Worm (Caenorhabditis elegans) whole organism, L4 larva: ENCODE results near the gene C24H11.1.

Experiments used
- hlh-30 ChIP-seq: sonication (generic microtip); optimal IDR thresholded peaks from 2 replicates; lab custom pipeline; 2017; ENCODE audit warnings: antibody characterized with exemption, mild to moderate bottlenecking, missing genetic modification characterization, missing compliant biosample characterization; ENCODE audit not compliant: insufficient read depth
- lin-39 ChIP-seq: fragments of 150-350 bp; optimal IDR thresholded peaks from 2 replicates; lab custom pipeline; 2014; ENCODE audit warnings: missing biosample characterization, missing genetic modification reagents, missing genetic modification characterization
- lir-3 ChIP-seq: sonication (generic microtip); optimal IDR thresholded peaks from 2 replicates; lab custom pipeline; 2016; ENCODE audit warnings: mild to moderate bottlenecking, missing genetic modification characterization, missing compliant biosample characterization
- mdl-1 ChIP-seq, 2 experiments: fragments of 150-350 bp in 1 of 2; sonication (generic microtip) in 1 of 2; optimal IDR thresholded peaks; 2 replicates each; lab custom pipeline; 2014 to 2017; ENCODE audit warnings: missing biosample characterization in 2 of 2, missing genetic modification characterization in 2 of 2
- nhr-77 ChIP-seq: fragments of 150-350 bp; optimal IDR thresholded peaks from 2 replicates; lab custom pipeline; 2014; ENCODE audit warnings: missing biosample characterization, missing genetic modification characterization
- unc-62 ChIP-seq, 3 experiments: fragments of 150-350 bp in 1 of 3; sonication (generic microtip); optimal IDR thresholded peaks in 2 of 3; peaks in 1 of 3; 1 replicate in 1 of 3; 2 replicates in 2 of 3; lab custom pipeline; 2014 to 2017; ENCODE audit warnings: missing biosample characterization in 3 of 3, missing genetic modification characterization in 3 of 3, missing genetic modification reagents in 3 of 3, missing genotype in 1 of 3

- TF ChIP-seq hlh-30 (tag; lab: Kevin White, UChicago) (no peak), lir-3 (tag; lab: Kevin White, UChicago) (no peak), lin-39 (tag; lab: Kevin White, UChicago) (no peak), unc-62 (GFP tag; optimal IDR thresholded peaks at IDR 0.05 in 1 of 2; lab: Kevin White, UChicago) (no peak), unc-62 (tag; optimal IDR thresholded peaks at IDR 0.05; lab: Kevin White, UChicago) (no peak), nhr-77 (tag; lab: Kevin White, UChicago) (no peak), mdl-1 (tag; optimal IDR thresholded peaks at IDR 0.05; lab: Kevin White, UChicago) (no peak)
These were observed 46.6 kb upstream of the C24H11.1 start for ce11 chrIII:11740868-11741267.
